Fruit fly (Drosophila melanogaster): ENCODE data around the gene Hs3st-B.

Hs3st-B gene

dm6 chrX:19297899-19298784, 49.7 kb downstream of the Hs3st-B start, which contains the start of gene CG8034 (continued):
- TF ChIP-seq CG17361 (GFP tag; IDR thresholded peaks at IDR 0.05) (peak; percentile 97), ato (GFP tag; IDR thresholded peaks at IDR 0.05; ENCODE audit: partially characterized antibody) (no peak), Ets97D (GFP tag; optimal IDR thresholded peaks at IDR 0.05) (peak; percentile 86), tap (tag; optimal IDR thresholded peaks at IDR 0.05) (peak; percentile 93), nerfin-1 (tag; optimal IDR thresholded peaks at IDR 0.05) (peak; percentile 96), Nf-YA (GFP tag; IDR thresholded peaks at IDR 0.05) (peak; percentile 82), dmrt99B (tag; optimal IDR thresholded peaks at IDR 0.05) (peak; percentile 98), MTF-1 (GFP tag; optimal IDR thresholded peaks at IDR 0.05; ENCODE audit: borderline replicate concordance) (peak; percentile 84), CG6254 (GFP tag; optimal IDR thresholded peaks at IDR 0.05) (peak; percentile 93), CG10959 (GFP tag; IDR thresholded peaks at IDR 0.05) (peak; percentile 90), Vsx1 (GFP tag; optimal IDR thresholded peaks at IDR 0.05) (peak; percentile 93), gt (GFP tag; IDR thresholded peaks at IDR 0.05) (peak; percentile 90), Xbp1 (GFP tag; optimal IDR thresholded peaks at IDR 0.05) (peak; percentile 97), Atf6 (GFP tag; IDR thresholded peaks at IDR 0.05) (peak; percentile 96), CG9727 (GFP tag; optimal IDR thresholded peaks at IDR 0.05) (peak; percentile 97), CG10366 (GFP tag; IDR thresholded peaks at IDR 0.05) (peak; percentile 92), CG9437 (GFP tag; optimal IDR thresholded peaks at IDR 0.05) (peak; percentile 94), hth (optimal IDR thresholded peaks at IDR 0.05) (no peak), ro (GFP tag; IDR thresholded peaks at IDR 0.05) (peak; percentile 83), CG12942 (GFP tag; optimal IDR thresholded peaks at IDR 0.05) (peak; percentile 95), wor (GFP tag; IDR thresholded peaks at IDR 0.05) (peak; percentile 88), CG30020 (tag; optimal IDR thresholded peaks at IDR 0.05) (peak; percentile 87), croc (GFP tag; conservative IDR thresholded peaks at IDR 0.05) (peak; percentile 94), fru (optimal IDR thresholded peaks at IDR 0.05) (no peak), CG6272 (GFP tag; IDR thresholded peaks at IDR 0.05) (peak; percentile 89), YL-1 (GFP tag; optimal IDR thresholded peaks at IDR 0.05) (peak; percentile 82), CG2875 (GFP tag; optimal IDR thresholded peaks at IDR 0.05) (peak; percentile 94), CG14860 (GFP tag; IDR thresholded peaks at IDR 0.05; ENCODE audit: partially characterized antibody) (no peak), sim (GFP tag; IDR thresholded peaks at IDR 0.05) (peak; percentile 90), MESR4 (GFP tag; optimal IDR thresholded peaks at IDR 0.05) (peak; percentile 47), Nf-YB (GFP tag; optimal IDR thresholded peaks at IDR 0.05) (peak; percentile 86), CG16813 (GFP tag; IDR thresholded peaks at IDR 0.05; ENCODE audit: partially characterized antibody) (peak; percentile 62), sob (GFP tag; IDR thresholded peaks at IDR 0.05) (peak; percentile 95), Hr51 (GFP tag; optimal IDR thresholded peaks at IDR 0.05) (peak; percentile 96 to 98), fd102C (GFP tag; optimal IDR thresholded peaks at IDR 0.05) (peak; percentile 91), nom (GFP tag; optimal IDR thresholded peaks at IDR 0.05) (peak; percentile 91), caup (GFP tag; optimal IDR thresholded peaks at IDR 0.05; ENCODE audit: severe bottlenecking) (peak; percentile 96), ems (GFP tag; optimal IDR thresholded peaks at IDR 0.05) (peak; percentile 97), tio (GFP tag; optimal IDR thresholded peaks at IDR 0.05) (peak; percentile 96), zf30C (GFP tag; optimal IDR thresholded peaks at IDR 0.05) (no peak), Sox102F (GFP tag; optimal IDR thresholded peaks at IDR 0.05) (peak; percentile 95), gsb-n (tag; optimal IDR thresholded peaks at IDR 0.05) (peak; percentile 95), unpg (GFP tag; optimal IDR thresholded peaks at IDR 0.05) (peak; percentile 97), CG13775 (GFP tag; optimal IDR thresholded peaks at IDR 0.05) (peak; percentile 96), peb (GFP tag; IDR thresholded peaks at IDR 0.05) (peak; percentile 90), NfI (GFP tag; optimal IDR thresholded peaks at IDR 0.05) (peak; percentile 98), gce (GFP tag; IDR thresholded peaks at IDR 0.05) (peak; percentile 73; the same call in 1 of the 3 replicates), CG11398 (GFP tag; optimal IDR thresholded peaks at IDR 0.05) (peak; percentile 87)
